Worm (Caenorhabditis elegans) whole organism, young adult: ENCODE measurements around the gene F56D5.5.

Source experiments
- C06A6.2 ChIP-seq: fragments of 200-800 bp; sonication (Bioruptor generic); conservative IDR thresholded peaks from 2 replicates; pipeline ENCODE4 v1.3.6; 2022; ENCODE audit warnings: missing genetic modification characterization, missing compliant biosample characterization
- efl-1 ChIP-seq: fragments of 150-350 bp; optimal IDR thresholded peaks from 2 replicates; lab custom pipeline; 2014; ENCODE audit warnings: missing biosample characterization, missing genetic modification reagents, missing genetic modification characterization
- him-1 ChIP-seq: sonication (generic microtip); optimal IDR thresholded peaks from 2 replicates; lab custom pipeline; 2016; ENCODE audit warnings: missing genotype, missing genetic modification reagents, missing genetic modification characterization, missing compliant biosample characterization
- mes-4 ChIP-seq: sonication (generic microtip); optimal IDR thresholded peaks from 2 replicates; lab custom pipeline; 2016; ENCODE audit warnings: missing genotype, missing genetic modification characterization, missing compliant biosample characterization
- snpc-4 ChIP-seq, 5 experiments: fragments of 150-350 bp in 1 of 5; sonication (generic microtip) in 4 of 5; optimal IDR thresholded peaks; 2 replicates each; lab custom pipeline; 2014 to 2018; ENCODE audit warnings: missing genetic modification characterization in 5 of 5, missing biosample characterization in 3 of 5, antibody characterized with exemption in 2 of 5, mild to moderate bottlenecking in 2 of 5, missing compliant biosample characterization in 2 of 5, missing genotype in 2 of 5, moderate library complexity in 2 of 5, missing genetic modification reagents in 1 of 5

- TF ChIP-seq snpc-4 (GFP tag; optimal IDR thresholded peaks at IDR 0.05; lab: Kevin White, UChicago) = no peak
- TF ChIP-seq snpc-4 (tag; optimal IDR thresholded peaks at IDR 0.05; lab: Kevin White, UChicago) = peak; percentile 18 to 83 (median 55)
- no peak for TF ChIP-seq him-1 (tag; lab: Kevin White, UChicago)
- no peak for TF ChIP-seq mes-4 (tag; lab: Kevin White, UChicago)
- no peak for TF ChIP-seq efl-1 (GFP tag; lab: Kevin White, UChicago)
- peak; percentile 38; the same call in 1 of the 2 replicates for TF ChIP-seq C06A6.2 (GFP tag; lab: Robert Waterston, UW)
Observed at ce11 chrIV:9442106-9442532, 34.2 kb upstream of the F56D5.5 start.
